Worm (Caenorhabditis elegans): ENCODE data around the gene T03F6.10.

ce11 chrIII:13393239-13393638 lies 15.1 kb upstream of the T03F6.10 start, which contains the start of gene dnj-17:
- TF ChIP-seq unc-130 (GFP tag; optimal IDR thresholded peaks at IDR 0.05): no peak
- TF ChIP-seq F55B11.4 (tag; optimal IDR thresholded peaks at IDR 0.05; ENCODE audit: borderline replicate concordance, insufficient read depth): no peak
- no peak for TF ChIP-seq die-1 (tag; optimal IDR thresholded peaks at IDR 0.05)
- no peak for TF ChIP-seq hlh-12 (tag; optimal IDR thresholded peaks at IDR 0.05)

Data from whole organism, young adult.